Worm (Caenorhabditis elegans): ENCODE measurements around the gene cyp-37A1.
A peak's percentile ranks its signal among the peaks of the same experiment; 100 is the strongest.

The cyp-37A1 gene

DNA sequence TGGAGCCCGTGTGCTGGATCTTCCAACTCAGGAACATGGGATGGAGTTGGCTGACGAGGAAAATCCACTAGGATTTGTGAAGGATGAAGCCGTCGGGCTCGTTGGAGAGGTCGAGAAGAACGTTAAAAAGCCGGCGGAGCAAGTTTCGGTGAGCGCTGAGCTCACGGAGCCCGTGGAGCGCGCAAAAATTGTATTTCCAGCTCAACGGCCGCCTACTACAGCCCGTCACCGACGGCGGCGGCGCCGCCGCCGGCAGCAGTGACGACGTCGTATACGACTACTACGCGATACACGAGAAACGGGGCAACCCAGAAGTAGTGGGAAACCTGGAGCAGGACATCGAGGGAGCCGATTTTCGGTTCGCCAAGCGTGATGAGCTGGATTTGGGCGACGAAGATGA lies 44.1 kb upstream of the cyp-37A1 start:
- TF ChIP-seq nhr-76 (tag; optimal IDR thresholded peaks at IDR 0.05), result no peak
- no peak for TF ChIP-seq mep-1 (tag; optimal IDR thresholded peaks at IDR 0.05)
- TF ChIP-seq unc-39 (tag; optimal IDR thresholded peaks at IDR 0.05), result no peak
- TF ChIP-seq nhr-28 (tag; optimal IDR thresholded peaks at IDR 0.05), result no peak
- no peak for TF ChIP-seq elt-3 (tag; optimal IDR thresholded peaks at IDR 0.05)
- no peak for TF ChIP-seq unc-120 (tag; optimal IDR thresholded peaks at IDR 0.05; ENCODE audit: poor library complexity, severe bottlenecking)
- TF ChIP-seq drap-1 (GFP tag; optimal IDR thresholded peaks at IDR 0.05), result no peak
- no peak for TF ChIP-seq mab-5 (tag; optimal IDR thresholded peaks at IDR 0.05)

DNA sequence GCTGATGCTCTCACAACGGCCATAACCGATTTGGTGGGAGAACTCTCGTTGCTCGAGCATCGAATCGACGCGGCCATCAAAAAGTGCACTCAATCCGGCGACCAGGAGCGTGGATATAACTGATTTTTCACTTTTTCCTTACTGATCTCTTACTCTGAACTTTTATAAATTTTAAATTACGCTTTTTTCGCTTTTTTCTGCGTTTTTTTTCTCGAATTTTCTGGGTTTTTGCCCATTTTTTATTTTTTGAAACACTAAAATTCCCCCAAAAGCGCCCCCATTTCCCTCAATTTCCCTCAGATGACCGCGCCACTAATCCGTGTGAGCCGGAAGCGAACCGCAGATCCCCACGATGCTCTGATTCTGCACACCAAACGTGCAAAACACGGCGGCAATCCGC lies 43.7 kb upstream of the cyp-37A1 start, which contains the start of gene W01G7.4:
TSS of gene W01G7.4 (plus strand) at position 301 of the 400 bp plus-strand sequence.
- no peak for TF ChIP-seq unc-39 (tag; optimal IDR thresholded peaks at IDR 0.05)
- TF ChIP-seq drap-1 (GFP tag; optimal IDR thresholded peaks at IDR 0.05), result no peak
- no peak for TF ChIP-seq nhr-28 (tag; optimal IDR thresholded peaks at IDR 0.05)
- no peak for TF ChIP-seq flh-1 (GFP tag; optimal IDR thresholded peaks at IDR 0.05)
- TF ChIP-seq nhr-2 (tag; optimal IDR thresholded peaks at IDR 0.05), result no peak
- no peak for TF ChIP-seq nhr-12 (tag; optimal IDR thresholded peaks at IDR 0.05)
- TF ChIP-seq sem-2 (GFP tag; optimal IDR thresholded peaks at IDR 0.05), result no peak
- no peak for TF ChIP-seq ham-2 (GFP tag; optimal IDR thresholded peaks at IDR 0.05)
- TF ChIP-seq mls-2 (tag; optimal IDR thresholded peaks at IDR 0.05), result no peak

DNA sequence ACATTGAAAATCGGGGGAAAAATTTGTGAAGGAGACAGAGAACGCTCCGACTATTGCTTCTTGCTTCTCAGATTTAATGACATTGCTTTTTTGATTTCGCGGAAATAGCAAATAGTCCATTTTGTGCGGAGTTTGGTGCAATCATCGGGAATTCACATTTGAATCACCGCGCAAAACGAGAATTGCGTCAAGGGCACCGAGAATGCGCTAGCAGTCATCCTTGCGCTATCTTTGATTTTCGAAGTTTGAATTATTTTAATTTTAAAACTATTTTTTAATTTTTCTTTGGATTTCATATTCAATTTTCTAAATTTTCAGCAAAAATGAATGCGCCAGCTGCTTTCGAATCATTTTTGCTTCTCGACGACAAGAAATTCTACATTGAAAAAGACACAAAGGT lies 43.0 kb upstream of the cyp-37A1 start, which contains the start of gene rpb-11:
TSS of gene rpb-11 (plus strand) at position 319 of the 400 bp plus-strand sequence.
- no peak for TF ChIP-seq mab-5 (tag; optimal IDR thresholded peaks at IDR 0.05)
- peak; percentile 45 for TF ChIP-seq cnd-1 (tag; optimal IDR thresholded peaks at IDR 0.05)
- no peak for TF ChIP-seq ceh-83 (GFP tag; optimal IDR thresholded peaks at IDR 0.05)
- TF ChIP-seq ces-1 (GFP tag; optimal IDR thresholded peaks at IDR 0.05), result peak; percentile 59
- TF ChIP-seq bed-3 (GFP tag; optimal IDR thresholded peaks at IDR 0.05), result peak; percentile 37
- peak; percentile 34 for TF ChIP-seq lin-32 (GFP tag; optimal IDR thresholded peaks at IDR 0.05)
- TF ChIP-seq blmp-1 (tag; optimal IDR thresholded peaks at IDR 0.05), result no peak
- TF ChIP-seq nhr-12 (tag; optimal IDR thresholded peaks at IDR 0.05), result no peak
- no peak for TF ChIP-seq flh-1 (GFP tag; optimal IDR thresholded peaks at IDR 0.05)
- peak; percentile 97 for TF ChIP-seq lin-13 (tag; optimal IDR thresholded peaks at IDR 0.05)
- TF ChIP-seq mep-1 (tag; optimal IDR thresholded peaks at IDR 0.05), result peak; percentile 95
- peak; percentile 7 for TF ChIP-seq unc-62 (GFP tag; optimal IDR thresholded peaks at IDR 0.05)
- TF ChIP-seq nhr-2 (tag; optimal IDR thresholded peaks at IDR 0.05), result peak; percentile 19
- peak; percentile 83 for TF ChIP-seq lsy-2 (tag; optimal IDR thresholded peaks at IDR 0.05)
- TF ChIP-seq ztf-11 (tag; optimal IDR thresholded peaks at IDR 0.05), result peak; percentile 22
- TF ChIP-seq mls-2 (tag; optimal IDR thresholded peaks at IDR 0.05), result peak; percentile 78
- peak; percentile 53 for TF ChIP-seq elt-1 (tag; optimal IDR thresholded peaks at IDR 0.05; ENCODE audit: borderline replicate concordance, insufficient read depth)
- TF ChIP-seq nhr-76 (tag; optimal IDR thresholded peaks at IDR 0.05), result no peak
- TF ChIP-seq tbx-8 (GFP tag; optimal IDR thresholded peaks at IDR 0.05), result no peak
- TF ChIP-seq sem-2 (GFP tag; optimal IDR thresholded peaks at IDR 0.05), result no peak
- TF ChIP-seq sptf-1 (tag; optimal IDR thresholded peaks at IDR 0.05), result peak; percentile 80
- TF ChIP-seq nhr-237 (tag; optimal IDR thresholded peaks at IDR 0.05), result peak; percentile 81
- TF ChIP-seq ham-2 (GFP tag; optimal IDR thresholded peaks at IDR 0.05), result no peak
- no peak for TF ChIP-seq elt-3 (tag; optimal IDR thresholded peaks at IDR 0.05)
- peak; percentile 45 for TF ChIP-seq unc-120 (tag; optimal IDR thresholded peaks at IDR 0.05; ENCODE audit: poor library complexity, severe bottlenecking)
- no peak for TF ChIP-seq nhr-28 (tag; optimal IDR thresholded peaks at IDR 0.05)
- no peak for TF ChIP-seq zip-8 (tag; optimal IDR thresholded peaks at IDR 0.05)
- no peak for TF ChIP-seq snpc-4 (tag; optimal IDR thresholded peaks at IDR 0.05)
- TF ChIP-seq pha-4 (tag; optimal IDR thresholded peaks at IDR 0.05), result peak; percentile 87
- peak; percentile 79 for TF ChIP-seq M03D4.4 (tag; optimal IDR thresholded peaks at IDR 0.05)
- peak; percentile 42 for TF ChIP-seq hlh-1 (tag; optimal IDR thresholded peaks at IDR 0.05)
- TF ChIP-seq ceh-39 (tag; optimal IDR thresholded peaks at IDR 0.05), result peak; percentile 33
- peak; percentile 65 for TF ChIP-seq drap-1 (GFP tag; optimal IDR thresholded peaks at IDR 0.05)
- no peak for TF ChIP-seq unc-39 (tag; optimal IDR thresholded peaks at IDR 0.05)
- TF ChIP-seq ceh-43 (GFP tag; optimal IDR thresholded peaks at IDR 0.05), result peak; percentile 66

DNA sequence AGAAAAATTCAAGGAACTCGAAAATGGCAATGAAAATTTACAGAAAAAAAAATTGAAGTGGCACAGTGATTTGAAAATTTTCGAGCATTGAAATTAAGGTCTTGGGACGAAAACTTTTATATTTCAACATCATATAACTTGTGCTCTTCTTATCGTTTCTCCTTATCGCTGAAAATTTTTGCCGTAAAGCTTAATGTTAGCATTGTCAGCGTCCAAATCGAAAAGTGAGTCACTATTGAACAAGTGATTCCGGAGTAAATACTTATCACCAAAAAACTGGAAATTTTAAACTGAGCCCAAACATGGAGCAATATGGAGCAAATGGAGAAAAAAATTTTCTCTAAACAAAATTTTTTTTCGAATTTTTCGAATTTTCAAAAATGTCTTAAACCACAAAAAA lies 39.0 kb upstream of the cyp-37A1 start:
- no peak for TF ChIP-seq zip-8 (tag; optimal IDR thresholded peaks at IDR 0.05)
- no peak for TF ChIP-seq ham-2 (GFP tag; optimal IDR thresholded peaks at IDR 0.05)
- no peak for TF ChIP-seq lsy-2 (tag; optimal IDR thresholded peaks at IDR 0.05)
- no peak for TF ChIP-seq sem-2 (GFP tag; optimal IDR thresholded peaks at IDR 0.05)
- TF ChIP-seq ces-1 (GFP tag; optimal IDR thresholded peaks at IDR 0.05), result no peak
- TF ChIP-seq mep-1 (tag; optimal IDR thresholded peaks at IDR 0.05), result no peak
- TF ChIP-seq unc-62 (GFP tag; optimal IDR thresholded peaks at IDR 0.05), result no peak
- no peak for TF ChIP-seq nhr-12 (tag; optimal IDR thresholded peaks at IDR 0.05)

Data from whole organism, mixed stage, embryonic.